Worm (Caenorhabditis elegans) whole organism, L3 larva: Measurements from ENCODE around the gene C54E10.11.

ENCODE experiments used
- R02D3.7 ChIP-seq: fragments of 150-350 bp; optimal IDR thresholded peaks from 2 replicates; lab custom pipeline; 2014; ENCODE audit warnings: missing biosample characterization, missing genetic modification characterization
- ZK546.5 ChIP-seq: sonication (generic microtip); optimal IDR thresholded peaks from 2 replicates; lab custom pipeline; 2017; ENCODE audit warnings: missing biosample characterization, missing genetic modification characterization
- ama-1 ChIP-seq: fragments of 150-350 bp; optimal IDR thresholded peaks from 2 replicates; lab custom pipeline; 2018
- ceh-28 ChIP-seq: fragments of 150-350 bp; optimal IDR thresholded peaks from 2 replicates; lab custom pipeline; 2014; ENCODE audit warnings: missing biosample characterization, missing genetic modification reagents, missing genetic modification characterization
- ceh-82 ChIP-seq: fragments of 150-350 bp; optimal IDR thresholded peaks from 2 replicates; lab custom pipeline; 2014; ENCODE audit warnings: missing biosample characterization, missing genetic modification characterization
- daf-12 ChIP-seq: fragments of 150-350 bp; optimal IDR thresholded peaks from 2 replicates; lab custom pipeline; 2014; ENCODE audit warnings: missing biosample characterization, missing genetic modification reagents, missing genetic modification characterization
- egl-27 ChIP-seq: sonication (generic microtip); optimal IDR thresholded peaks from 4 replicates; lab custom pipeline; 2017; ENCODE audit warnings: missing biosample characterization, missing genetic modification reagents, missing genetic modification characterization
- egl-5 ChIP-seq: fragments of 150-350 bp; optimal IDR thresholded peaks from 2 replicates; lab custom pipeline; 2017; ENCODE audit warnings: missing biosample characterization, missing genetic modification reagents, missing genetic modification characterization, inconsistent platforms
- elt-1 ChIP-seq: fragments of 150-350 bp; optimal IDR thresholded peaks from 2 replicates; lab custom pipeline; 2014; ENCODE audit warnings: missing biosample characterization, missing genetic modification characterization
- elt-3 ChIP-seq, 3 experiments: fragments of 150-350 bp in 1 of 3; sonication (generic microtip) in 2 of 3; optimal IDR thresholded peaks; 2 replicates in 2 of 3; 4 replicates in 1 of 3; lab custom pipeline; 2014 to 2017; ENCODE audit warnings: missing biosample characterization in 3 of 3, missing genetic modification characterization in 3 of 3
- fkh-10 ChIP-seq: sonication (generic microtip); optimal IDR thresholded peaks from 2 replicates; lab custom pipeline; 2017; ENCODE audit warnings: missing biosample characterization, missing genetic modification reagents, missing genetic modification characterization
- fkh-2 ChIP-seq: fragments of 150-350 bp; optimal IDR thresholded peaks from 2 replicates; lab custom pipeline; 2014; ENCODE audit warnings: missing biosample characterization, missing genetic modification reagents, missing genetic modification characterization
- fos-1 ChIP-seq: fragments of 150-350 bp; optimal IDR thresholded peaks from 2 replicates; lab custom pipeline; 2014; ENCODE audit warnings: missing biosample characterization, missing genetic modification characterization
- hmg-11 ChIP-seq: sonication (generic microtip); optimal IDR thresholded peaks from 2 replicates; lab custom pipeline; 2016; ENCODE audit warnings: missing genetic modification characterization, missing compliant biosample characterization
- lin-39 ChIP-seq: fragments of 150-350 bp; optimal IDR thresholded peaks from 2 replicates; lab custom pipeline; 2018; ENCODE audit warnings: missing biosample characterization, missing genetic modification reagents, missing genetic modification characterization
- mdl-1 ChIP-seq: fragments of 150-350 bp; optimal IDR thresholded peaks from 2 replicates; lab custom pipeline; 2014; ENCODE audit warnings: missing biosample characterization, missing genetic modification characterization
- mml-1 ChIP-seq: fragments of 150-350 bp; sonication (generic microtip); optimal IDR thresholded peaks from 3 replicates; lab custom pipeline; 2014; ENCODE audit warnings: missing biosample characterization, missing genetic modification characterization
- nfya-1 ChIP-seq: sonication (generic microtip); optimal IDR thresholded peaks from 2 replicates; lab custom pipeline; 2017; ENCODE audit warnings: missing genetic modification characterization, mild to moderate bottlenecking, missing compliant biosample characterization, antibody characterized with exemption, moderate library complexity; ENCODE audit not compliant: insufficient read depth
- nhr-11 ChIP-seq: fragments of 150-350 bp; optimal IDR thresholded peaks from 2 replicates; lab custom pipeline; 2014; ENCODE audit warnings: missing biosample characterization, missing genetic modification characterization
- nhr-12 ChIP-seq: fragments of 150-350 bp; optimal IDR thresholded peaks from 2 replicates; lab custom pipeline; 2014; ENCODE audit warnings: missing biosample characterization, missing genetic modification characterization
- nhr-23 ChIP-seq: fragments of 150-350 bp; optimal IDR thresholded peaks from 2 replicates; lab custom pipeline; 2014; ENCODE audit warnings: missing biosample characterization, missing genetic modification reagents, missing genetic modification characterization
- nhr-25 ChIP-seq: sonication (generic microtip); optimal IDR thresholded peaks from 2 replicates; lab custom pipeline; 2017; ENCODE audit warnings: missing biosample characterization, missing genetic modification characterization
- nhr-28 ChIP-seq: fragments of 150-350 bp; optimal IDR thresholded peaks from 2 replicates; lab custom pipeline; 2014; ENCODE audit warnings: missing biosample characterization, missing genetic modification characterization
- nhr-43 ChIP-seq: sonication (generic microtip); optimal IDR thresholded peaks from 2 replicates; lab custom pipeline; 2016; ENCODE audit warnings: mild to moderate bottlenecking, missing genetic modification characterization, missing compliant biosample characterization; ENCODE audit not compliant: poor library complexity, severe bottlenecking
- nhr-67 ChIP-seq: fragments of 150-350 bp; optimal IDR thresholded peaks from 2 replicates; lab custom pipeline; 2014; ENCODE audit warnings: missing biosample characterization, missing genetic modification characterization
- nhr-77 ChIP-seq: fragments of 150-350 bp; optimal IDR thresholded peaks from 2 replicates; lab custom pipeline; 2014; ENCODE audit warnings: missing biosample characterization, missing genetic modification characterization
- pqm-1 ChIP-seq: fragments of 150-350 bp; optimal IDR thresholded peaks from 2 replicates; lab custom pipeline; 2017; ENCODE audit warnings: missing biosample characterization, missing genetic modification characterization, inconsistent platforms
- sea-2 ChIP-seq: fragments of 150-350 bp; sonication (generic microtip); optimal IDR thresholded peaks from 4 replicates; lab custom pipeline; 2014; ENCODE audit warnings: missing biosample characterization, missing genetic modification reagents, missing genetic modification characterization
- snpc-4 ChIP-seq: fragments of 150-350 bp; optimal IDR thresholded peaks from 2 replicates; lab custom pipeline; 2014; ENCODE audit warnings: missing biosample characterization, missing genetic modification characterization
- tbx-2 ChIP-seq: sonication (generic microtip); optimal IDR thresholded peaks from 2 replicates; lab custom pipeline; 2016; ENCODE audit warnings: mild to moderate bottlenecking, missing genetic modification characterization, missing compliant biosample characterization
- ztf-11 ChIP-seq: fragments of 150-350 bp; optimal IDR thresholded peaks from 2 replicates; lab custom pipeline; 2014; ENCODE audit warnings: missing biosample characterization, missing genetic modification characterization

The C54E10.11 gene

DNA sequence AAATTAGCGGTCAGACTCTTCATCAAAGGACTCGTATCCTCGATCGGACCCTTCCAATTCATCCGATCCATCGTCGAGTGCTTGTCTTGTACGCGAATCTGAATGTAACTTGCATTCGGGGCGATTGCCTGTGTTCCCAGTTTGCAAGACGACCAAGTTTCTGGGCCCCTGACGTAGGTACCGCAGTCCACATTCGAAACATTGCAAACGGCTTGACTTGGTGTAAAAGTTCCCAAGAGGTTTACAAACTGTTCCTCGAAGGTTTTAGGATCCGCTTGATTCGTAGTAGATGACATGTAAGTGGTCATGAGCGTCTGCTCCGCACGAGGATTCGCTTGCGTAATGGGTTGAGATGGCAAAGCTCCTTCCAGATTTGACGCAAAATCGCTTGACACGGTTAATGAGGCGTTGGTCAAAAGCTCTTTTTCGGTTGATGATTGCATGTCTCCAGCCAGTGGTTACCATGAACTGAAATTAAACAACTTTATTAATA is 25.7 kb downstream of the C54E10.11 start, which contains the start of gene Y17D7B.4:
Gene Y17D7B.4, minus strand, starts transcription at position 443 of the 493 bp plus-strand sequence.
- TF ChIP-seq nhr-28 (tag; lab: Kevin White, UChicago) (no peak), pqm-1 (tag; lab: Kevin White, UChicago) (peak; percentile 18)
- TF ChIP-seq, all 47 proteins: peak for 1

DNA sequence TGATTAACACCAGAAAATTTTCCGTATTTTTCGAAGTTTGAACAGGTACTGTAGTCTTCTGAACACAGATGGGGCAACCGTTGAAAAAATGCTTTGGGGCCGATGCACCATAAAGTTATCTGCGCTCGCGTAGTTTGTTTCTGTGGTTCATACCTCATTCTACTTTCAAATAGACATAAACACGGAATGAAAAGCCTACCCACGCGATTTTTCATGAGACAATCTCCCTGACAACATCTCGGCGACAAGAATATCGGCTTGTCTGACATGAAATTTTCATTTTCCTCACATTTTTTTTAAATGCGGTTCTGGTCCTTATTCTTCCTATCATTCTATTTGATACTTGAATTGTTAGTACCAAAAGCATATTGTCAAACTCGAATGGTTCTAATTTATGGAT is 29.2 kb downstream of the C54E10.11 start, which contains the start of gene clec-257:
Gene clec-257, plus strand, starts transcription at position 301 of the 400 bp plus-strand sequence.
- no peak for TF ChIP-seq snpc-4
- no peak for TF ChIP-seq R02D3.7 (tag; lab: Kevin White, UChicago)
- TF ChIP-seq hmg-11 (tag; lab: Kevin White, UChicago) = no peak
- no peak for TF ChIP-seq nhr-23 (tag; lab: Kevin White, UChicago)
- TF ChIP-seq ceh-28 (tag; lab: Kevin White, UChicago) = no peak

DNA sequence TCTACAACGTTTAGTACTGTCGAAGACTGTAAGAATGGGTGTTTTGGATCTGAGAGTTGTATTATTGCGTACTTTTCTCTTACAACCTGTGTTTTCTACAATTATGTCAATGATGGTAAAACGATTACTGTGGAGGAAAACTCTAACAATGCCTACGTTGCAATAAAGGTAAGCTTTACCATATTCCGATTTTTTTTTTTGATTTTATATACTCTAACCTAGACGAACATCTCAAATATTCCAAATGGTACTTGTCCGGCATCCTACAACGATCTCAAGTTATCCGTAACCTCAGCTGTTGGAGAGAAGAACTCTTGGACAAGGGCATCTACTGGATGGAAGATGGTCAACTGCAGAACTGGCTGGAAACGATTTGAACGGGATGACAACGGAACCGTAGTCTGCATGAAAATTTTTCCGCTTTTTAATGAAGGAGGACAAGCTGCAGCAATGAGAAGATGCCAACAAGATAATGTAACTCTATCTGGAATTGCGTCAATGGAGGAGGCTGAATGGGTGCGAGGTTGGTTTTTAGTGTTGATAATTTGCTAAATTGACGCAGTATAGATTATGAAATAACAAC is 30.1 kb downstream of the C54E10.11 start:
- TF ChIP-seq ceh-28 (tag; lab: Kevin White, UChicago) (no peak), elt-3 (tag; optimal IDR thresholded peaks at IDR 0.05; lab: Kevin White, UChicago) (no peak), nfya-1 (tag; lab: Kevin White, UChicago) (no peak), fkh-2 (no peak), lin-39 (no peak), elt-1 (tag; lab: Kevin White, UChicago) (no peak)

DNA sequence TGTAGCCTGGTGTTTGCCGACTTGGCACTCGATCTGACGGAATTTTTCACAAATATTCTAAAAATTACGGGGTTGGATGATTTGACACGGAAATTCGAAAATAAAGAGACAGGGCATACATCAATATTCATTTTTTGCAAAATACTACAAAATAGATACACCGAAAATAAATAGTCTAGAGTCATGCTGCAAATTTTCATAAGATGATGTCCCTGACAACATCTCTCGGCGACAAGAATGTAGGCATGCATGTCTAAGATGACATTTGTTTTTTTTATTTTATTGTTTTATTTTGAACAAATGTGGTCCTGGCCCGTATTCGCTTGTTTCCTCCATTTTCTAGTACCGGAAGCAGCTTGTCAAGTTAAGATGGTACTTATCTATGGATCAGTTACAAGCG is 30.6 kb downstream of the C54E10.11 start, which contains the start of gene clec-256:
Gene clec-256, plus strand, starts transcription at position 301 of the 400 bp plus-strand sequence.
- TF ChIP-seq fos-1 = no peak
- no peak for TF ChIP-seq tbx-2 (tag; lab: Kevin White, UChicago)
- no peak for TF ChIP-seq nhr-23 (tag; lab: Kevin White, UChicago)
- no peak for TF ChIP-seq fkh-10 (GFP tag; lab: Kevin White, UChicago)
- TF ChIP-seq R02D3.7 (tag; lab: Kevin White, UChicago) = no peak
- no peak for TF ChIP-seq mml-1
- TF ChIP-seq nhr-28 (tag; lab: Kevin White, UChicago) = no peak
- TF ChIP-seq nhr-43 (tag; lab: Kevin White, UChicago) = no peak
- no peak for TF ChIP-seq elt-3 (tag; optimal IDR thresholded peaks at IDR 0.05; lab: Kevin White, UChicago)
- no peak for TF ChIP-seq nhr-77 (tag; lab: Kevin White, UChicago)
- TF ChIP-seq ztf-11 (tag; lab: Kevin White, UChicago) = no peak
- no peak for TF ChIP-seq pqm-1 (tag; lab: Kevin White, UChicago)

DNA sequence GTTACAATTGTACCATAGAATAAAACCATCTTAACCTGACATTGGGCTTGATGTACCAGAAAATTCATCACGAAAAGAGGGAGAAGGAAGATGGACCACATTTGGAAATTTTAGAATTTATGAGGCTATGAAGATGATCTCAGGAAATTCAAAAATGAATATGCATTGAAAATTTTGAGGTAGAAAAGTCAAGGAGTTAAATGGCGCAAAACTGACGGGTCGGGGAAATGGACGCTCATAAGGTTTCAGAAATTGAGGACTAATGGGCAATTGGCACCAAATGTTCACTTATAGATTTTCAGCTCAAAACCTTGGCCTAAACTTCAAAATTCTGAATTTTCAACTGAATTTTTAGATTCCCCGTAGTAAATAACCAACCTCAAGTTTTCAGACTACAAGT is 31.4 kb downstream of the C54E10.11 start, which contains the start of gene clec-255:
Gene clec-255, minus strand, starts transcription at position 101 of the 400 bp plus-strand sequence.
- no peak for TF ChIP-seq egl-5 (tag; lab: Kevin White, UChicago)
- no peak for TF ChIP-seq daf-12
- TF ChIP-seq nhr-12 = no peak
- no peak for TF ChIP-seq nhr-23 (tag; lab: Kevin White, UChicago)
- TF ChIP-seq ceh-28 (tag; lab: Kevin White, UChicago) = no peak
- no peak for TF ChIP-seq nhr-25 (tag; lab: Kevin White, UChicago)
- TF ChIP-seq ZK546.5 = no peak
- TF ChIP-seq fkh-2 = no peak
- TF ChIP-seq sea-2 (GFP tag; lab: Kevin White, UChicago) = no peak
- TF ChIP-seq ama-1 (lab: Kevin White, UChicago) = no peak
- TF ChIP-seq fos-1 = no peak
- TF ChIP-seq fkh-10 (GFP tag; lab: Kevin White, UChicago) = no peak
- no peak for TF ChIP-seq ceh-82
- TF ChIP-seq nhr-67 = no peak

DNA sequence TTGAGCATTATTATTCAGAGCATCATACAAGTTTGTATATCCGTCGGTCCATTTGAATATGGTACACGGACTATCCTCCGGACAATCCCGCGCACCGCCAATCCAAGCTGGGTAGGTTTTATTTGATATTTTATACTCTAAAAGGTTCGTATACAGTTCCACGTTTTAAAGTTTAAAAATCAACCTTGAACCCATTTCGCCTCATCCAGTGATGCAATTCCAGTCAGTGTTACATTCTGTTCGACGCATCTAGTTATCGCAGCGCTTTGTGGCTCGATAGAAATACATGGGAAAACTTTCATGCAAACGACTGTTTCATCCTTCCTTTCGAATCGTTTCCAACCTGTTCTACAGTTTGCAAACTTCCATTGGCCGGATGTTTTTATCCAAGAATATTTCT is 32.1 kb downstream of the C54E10.11 start:
- TF ChIP-seq nhr-23 (tag; lab: Kevin White, UChicago) = no peak
- no peak for TF ChIP-seq nhr-11 (tag; lab: Kevin White, UChicago)
- TF ChIP-seq egl-5 (tag; lab: Kevin White, UChicago) = no peak
- TF ChIP-seq egl-27 (tag; lab: Kevin White, UChicago) = no peak
- no peak for TF ChIP-seq nhr-67
- TF ChIP-seq ZK546.5 = no peak
- TF ChIP-seq R02D3.7 (tag; lab: Kevin White, UChicago) = no peak
- TF ChIP-seq nfya-1 (tag; lab: Kevin White, UChicago) = no peak
- TF ChIP-seq nhr-43 (tag; lab: Kevin White, UChicago) = no peak
- no peak for TF ChIP-seq elt-1 (tag; lab: Kevin White, UChicago)
- no peak for TF ChIP-seq mdl-1 (tag; lab: Kevin White, UChicago)
- TF ChIP-seq lin-39 = no peak
- no peak for TF ChIP-seq pqm-1 (tag; lab: Kevin White, UChicago)
- no peak for TF ChIP-seq daf-12
